Worm (Caenorhabditis elegans): ENCODE measurements around the gene gbh-2.

ce11 chrII:8466874-8467273 lies 18.8 kb upstream of the gbh-2 start, which contains the start of gene F22B5.10:
- TF ChIP-seq ceh-28 (tag; optimal IDR thresholded peaks at IDR 0.05): no peak
- no peak for TF ChIP-seq elt-1 (tag; optimal IDR thresholded peaks at IDR 0.05)
- no peak for TF ChIP-seq mdl-1 (tag; optimal IDR thresholded peaks at IDR 0.05)
- TF ChIP-seq fos-1 (tag; optimal IDR thresholded peaks at IDR 0.05): no peak
- TF ChIP-seq fkh-10 (GFP tag; optimal IDR thresholded peaks at IDR 0.05): no peak
- TF ChIP-seq lin-39 (tag; optimal IDR thresholded peaks at IDR 0.05): no peak
- no peak for TF ChIP-seq snpc-4 (tag; optimal IDR thresholded peaks at IDR 0.05)
- no peak for TF ChIP-seq aly-2 (tag; optimal IDR thresholded peaks at IDR 0.05)
- TF ChIP-seq mml-1 (tag; optimal IDR thresholded peaks at IDR 0.05): no peak
- TF ChIP-seq ZK546.5 (tag; optimal IDR thresholded peaks at IDR 0.05): no peak

All from whole organism, L3 larva.